Worm (Caenorhabditis elegans): ENCODE results near the gene col-101.

col-101 gene

ce11 chrIV:314475-314874 is 12.3 kb downstream of the col-101 start:
- TF ChIP-seq unc-62 (GFP tag; optimal IDR thresholded peaks at IDR 0.05) = no peak

ce11 chrIV:313615-314014 is 13.2 kb downstream of the col-101 start, which contains the start of gene snai-1:
TSS of gene snai-1 (minus strand) at chrIV:313715.
- TF ChIP-seq unc-62 (GFP tag; optimal IDR thresholded peaks at IDR 0.05) = no peak

DNA sequence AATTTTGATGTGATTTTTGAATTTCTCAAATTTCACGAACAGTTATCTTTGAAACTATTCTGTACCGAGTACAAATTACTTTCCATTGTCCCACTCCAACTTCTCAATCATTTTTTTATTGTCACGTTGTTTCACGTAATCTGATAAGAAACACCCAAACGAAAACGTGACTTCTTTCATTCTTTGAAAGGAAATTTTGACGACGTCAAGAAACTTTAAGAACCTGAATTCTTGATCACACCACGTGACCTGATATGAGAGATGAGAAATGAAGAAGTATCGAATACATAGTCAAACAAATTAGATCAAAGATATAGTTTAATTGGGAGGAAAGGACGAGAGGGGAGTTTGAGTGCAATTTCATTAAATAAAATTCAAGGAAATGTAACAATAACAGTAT is 17.3 kb downstream of the col-101 start:
- no peak for TF ChIP-seq unc-62 (GFP tag; optimal IDR thresholded peaks at IDR 0.05)

DNA sequence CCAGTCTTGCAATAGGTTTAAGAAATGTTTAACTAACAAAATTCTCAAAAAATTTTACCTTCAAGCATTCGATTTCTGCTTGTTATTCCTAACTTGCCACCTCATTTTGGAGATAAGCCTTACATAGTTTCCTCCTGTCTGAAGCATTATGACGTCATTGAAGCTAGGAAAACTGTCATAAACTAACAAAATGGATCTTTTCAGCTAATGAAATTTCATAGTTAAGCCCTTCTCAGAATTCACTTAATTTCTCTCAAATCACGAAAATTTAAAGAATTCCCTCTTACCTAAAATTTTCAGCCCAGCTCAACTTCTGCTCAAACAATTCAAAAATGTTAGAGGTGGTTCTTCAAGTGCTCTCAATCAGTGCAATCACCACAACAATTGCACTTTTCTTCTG is 19.6 kb downstream of the col-101 start, which contains the start of gene swt-1:
Gene swt-1, plus strand, starts transcription at position 301 of the 400 bp plus-strand sequence.
- TF ChIP-seq unc-62 (GFP tag; optimal IDR thresholded peaks at IDR 0.05) = no peak

- TF ChIP-seq unc-62 (GFP tag; optimal IDR thresholded peaks at IDR 0.05) = no peak
Measured at ce11 chrIV:306572-306971, 20.2 kb downstream of the col-101 start.

- no peak for TF ChIP-seq unc-62 (GFP tag; optimal IDR thresholded peaks at IDR 0.05)
Measured at ce11 chrIV:305101-305500, 21.7 kb downstream of the col-101 start.

DNA sequence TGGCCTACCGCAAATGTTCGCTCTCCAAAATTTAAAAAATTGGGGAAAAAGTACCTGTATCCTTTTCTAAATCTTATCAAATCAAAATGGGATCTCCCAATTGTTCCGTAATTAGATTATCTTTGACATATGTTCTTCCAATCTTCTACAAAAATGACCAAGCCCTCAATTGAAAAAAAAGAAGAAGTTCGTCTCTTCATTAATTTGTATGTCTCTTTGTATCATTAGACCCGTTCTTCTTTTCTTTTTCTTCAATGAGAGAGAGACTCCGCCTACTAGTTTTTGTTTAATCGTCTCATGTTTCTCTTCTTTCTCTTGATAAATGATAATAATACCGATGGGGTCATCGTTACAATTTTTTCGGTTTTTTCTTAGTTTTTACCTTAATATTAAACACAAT is 23.6 kb downstream of the col-101 start:
- TF ChIP-seq unc-62 (GFP tag; optimal IDR thresholded peaks at IDR 0.05) = no peak

DNA sequence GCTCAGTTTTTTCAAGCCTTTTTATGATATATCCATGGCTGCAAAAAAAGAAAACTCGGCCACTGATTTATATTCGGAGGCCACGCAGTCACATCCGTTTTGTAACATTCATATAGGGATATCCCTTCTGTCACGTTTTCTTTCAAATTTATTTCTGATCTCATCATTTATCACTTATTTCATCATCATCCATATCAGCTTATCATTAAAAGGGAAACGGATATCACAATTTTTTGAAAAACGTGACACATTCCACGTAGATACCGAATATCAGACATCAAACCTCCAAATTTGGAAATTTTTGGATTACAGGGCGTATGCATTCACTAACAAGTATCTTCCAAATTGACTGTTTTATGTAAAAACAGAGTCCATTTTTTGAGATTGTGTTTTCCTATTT is 24.1 kb downstream of the col-101 start:
- no peak for TF ChIP-seq unc-62 (GFP tag; optimal IDR thresholded peaks at IDR 0.05)

DNA sequence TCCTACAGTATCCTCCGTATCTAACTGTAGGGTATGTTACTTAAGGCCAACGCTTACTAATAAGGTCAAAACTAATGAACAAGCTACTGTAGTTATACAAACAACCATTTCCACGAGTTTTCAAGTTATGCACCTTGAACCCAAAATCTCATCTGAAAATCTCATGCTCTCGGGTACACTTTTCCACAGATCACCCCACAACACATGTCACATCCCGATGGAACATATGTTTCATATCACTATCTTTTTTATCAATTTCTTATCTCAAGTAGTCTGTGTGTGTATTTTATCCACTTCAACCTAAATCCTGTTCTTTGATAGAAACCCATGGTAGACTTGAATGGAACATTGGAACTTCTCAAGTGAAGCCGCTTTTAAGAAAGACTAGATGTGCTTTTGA is 26.5 kb downstream of the col-101 start:
- no peak for TF ChIP-seq unc-62 (GFP tag; optimal IDR thresholded peaks at IDR 0.05)

DNA sequence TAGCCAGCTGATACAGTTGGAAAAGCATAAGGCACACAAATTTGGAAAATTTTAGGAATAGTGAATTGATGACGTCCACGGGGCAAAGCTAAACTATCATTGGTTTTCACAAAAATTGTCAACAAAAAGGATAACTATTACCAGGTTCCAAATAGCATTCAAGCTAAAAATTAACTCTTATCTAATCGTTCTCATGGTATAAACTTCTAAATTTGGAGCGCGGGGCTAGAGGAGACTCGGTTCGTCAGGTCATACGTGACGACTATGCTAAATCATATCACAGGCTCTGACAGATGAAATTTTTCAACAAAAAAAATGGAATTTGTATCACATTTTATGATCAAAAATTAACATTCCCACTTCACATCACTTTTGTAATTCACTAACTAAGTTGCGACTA is 27.6 kb downstream of the col-101 start:
- TF ChIP-seq unc-62 (GFP tag; optimal IDR thresholded peaks at IDR 0.05) = no peak

DNA sequence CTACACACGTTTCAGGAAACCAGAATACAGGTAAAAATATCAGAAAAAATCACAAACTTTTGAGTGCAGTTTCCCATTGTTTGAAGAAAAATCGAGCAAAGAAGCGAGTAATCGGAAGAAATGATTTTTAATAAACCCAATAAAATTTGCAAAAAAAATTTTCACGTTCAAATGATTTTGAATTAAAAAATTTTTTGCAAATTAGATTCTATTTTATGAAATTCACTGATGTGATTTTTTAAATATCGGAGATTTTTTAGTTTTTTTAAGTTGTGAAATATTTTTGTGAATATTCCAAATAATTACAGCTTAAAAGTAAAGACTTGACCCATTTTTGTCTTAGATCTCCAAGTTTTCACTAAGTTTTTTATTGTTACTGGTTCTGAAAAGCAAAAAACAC is 28.6 kb downstream of the col-101 start, which contains the start of gene pnp-1:
Gene pnp-1, minus strand, starts transcription at position 101 of the 400 bp plus-strand sequence.
- no peak for TF ChIP-seq unc-62 (GFP tag; optimal IDR thresholded peaks at IDR 0.05)

DNA sequence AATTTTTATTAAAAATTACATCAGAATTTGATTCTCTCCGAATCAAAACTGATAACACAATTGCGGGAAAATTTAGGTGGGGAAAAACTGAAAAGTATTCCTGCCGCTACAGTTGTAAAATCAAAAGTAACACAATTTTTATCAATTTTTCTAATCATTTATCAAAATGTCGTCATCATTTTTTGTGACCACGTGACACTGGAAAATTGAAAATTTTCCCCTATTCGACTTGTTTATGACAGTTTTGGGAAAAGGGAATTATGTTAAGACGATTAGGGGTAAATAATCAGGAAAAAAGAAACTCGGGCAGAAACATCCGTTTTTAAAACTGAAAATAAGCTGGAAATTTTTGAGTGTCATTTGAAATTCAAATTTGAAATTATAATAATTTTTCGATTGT is 30.0 kb downstream of the col-101 start:
- TF ChIP-seq unc-62 (GFP tag; optimal IDR thresholded peaks at IDR 0.05) = no peak

DNA sequence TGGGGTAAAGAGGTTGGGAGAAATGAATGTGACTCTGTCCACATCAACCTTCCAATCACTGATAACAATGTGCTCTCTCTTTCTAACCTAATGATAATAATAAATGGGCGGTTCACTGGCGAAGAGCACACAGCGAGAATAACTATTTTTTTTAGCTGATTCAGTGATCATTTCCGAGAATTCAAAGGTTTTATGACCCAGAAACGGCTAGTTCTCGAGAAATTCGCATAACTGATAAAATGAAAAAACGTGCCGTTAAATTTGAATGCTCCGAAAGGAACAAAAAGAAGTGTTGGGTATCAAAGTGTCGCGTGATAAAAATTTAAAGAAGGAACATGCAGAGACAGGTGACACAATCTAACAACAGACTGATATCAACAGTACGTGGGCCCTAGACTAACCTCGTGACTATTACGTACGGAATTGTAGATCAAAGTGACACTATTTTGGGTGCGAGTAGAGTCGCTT is 31.1 kb downstream of the col-101 start:
- no peak for TF ChIP-seq unc-62 (GFP tag; optimal IDR thresholded peaks at IDR 0.05)

DNA sequence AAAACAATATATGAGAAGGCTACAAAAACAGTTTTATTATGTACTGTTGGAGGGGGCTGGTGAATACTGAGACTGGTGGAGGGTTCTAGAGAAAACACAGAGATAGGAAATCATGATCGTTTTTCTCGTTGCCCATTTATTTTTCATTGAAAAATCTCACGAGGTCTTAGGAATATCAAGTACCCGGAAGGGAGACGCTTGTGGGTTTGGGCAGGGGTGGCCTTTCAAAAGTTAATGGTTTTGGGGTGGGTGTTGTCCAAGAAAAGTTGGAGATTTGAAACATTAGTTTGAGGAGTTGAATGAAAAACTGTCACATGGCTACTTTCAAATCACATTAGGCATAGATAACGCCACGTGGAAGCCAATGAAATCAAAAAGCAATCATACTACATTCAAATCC is 32.1 kb downstream of the col-101 start:
- TF ChIP-seq unc-62 (GFP tag; optimal IDR thresholded peaks at IDR 0.05) = no peak

DNA sequence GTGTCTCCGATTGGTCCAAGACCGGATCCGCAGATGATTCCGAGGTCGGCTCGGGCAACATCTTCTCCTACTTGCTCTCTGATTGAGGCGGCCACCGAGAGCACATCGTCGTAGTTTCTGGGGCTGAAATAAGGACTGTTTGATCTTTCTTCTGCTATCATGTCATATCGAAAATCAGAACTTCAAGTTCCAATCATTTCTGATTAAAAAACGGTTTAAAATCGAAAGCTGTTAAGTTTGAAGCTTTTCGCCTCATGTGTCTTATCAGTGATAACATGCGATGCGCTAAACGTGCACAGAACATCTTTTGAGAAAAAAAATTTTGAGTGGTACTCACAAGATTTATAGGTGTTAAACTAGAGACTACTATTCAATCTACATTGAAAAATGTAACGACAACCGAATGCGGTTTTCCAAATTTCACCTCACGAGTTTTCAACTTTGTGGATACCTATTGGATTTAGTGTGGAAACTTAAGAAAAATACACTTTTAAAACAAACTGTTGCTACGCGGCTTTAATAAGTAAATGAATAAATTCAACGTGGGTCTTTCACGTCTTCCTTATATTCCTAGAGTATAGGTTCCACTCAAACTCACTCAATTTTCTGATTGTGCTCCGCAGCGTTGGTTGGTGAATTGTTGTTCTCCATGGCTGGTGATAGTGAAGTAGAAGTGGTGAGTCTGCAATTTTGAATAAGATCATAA is 32.7 kb downstream of the col-101 start:
- TF ChIP-seq unc-62 (GFP tag; optimal IDR thresholded peaks at IDR 0.05) = no peak

DNA sequence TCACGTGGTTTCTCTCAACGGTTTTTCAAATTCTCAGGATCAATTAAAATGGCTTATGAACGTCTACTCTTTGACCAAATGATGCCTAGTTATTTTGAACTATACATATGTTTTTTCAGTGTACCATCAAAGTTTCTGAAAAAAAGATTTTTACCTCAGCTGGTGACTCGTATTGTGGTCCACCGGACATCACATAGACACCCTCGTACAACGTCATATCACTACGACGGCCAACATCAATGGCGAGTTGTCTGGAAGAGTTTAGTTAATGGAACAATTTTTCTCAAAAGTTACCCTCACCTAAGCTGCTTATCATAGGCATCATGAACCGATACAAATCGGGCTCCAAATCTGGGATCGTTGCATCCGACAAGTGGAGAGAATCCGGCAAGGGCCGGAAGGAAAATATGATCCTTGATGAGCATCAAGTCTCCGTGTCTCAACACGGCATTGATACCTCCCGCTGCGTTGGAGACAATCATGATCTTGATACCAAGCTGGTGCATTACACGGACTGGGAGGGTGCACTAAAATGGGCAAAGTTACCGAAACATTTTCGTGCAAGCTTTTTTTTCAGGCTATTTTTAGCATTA is 33.6 kb downstream of the col-101 start:
- no peak for TF ChIP-seq unc-62 (GFP tag; optimal IDR thresholded peaks at IDR 0.05)

ce11 chrIV:291851-292367 is 34.9 kb downstream of the col-101 start:
- no peak for TF ChIP-seq unc-62 (GFP tag; optimal IDR thresholded peaks at IDR 0.05)

All from whole organism, dauer.